Fruit fly (Drosophila melanogaster): ENCODE data around the gene Zif.

DNA sequence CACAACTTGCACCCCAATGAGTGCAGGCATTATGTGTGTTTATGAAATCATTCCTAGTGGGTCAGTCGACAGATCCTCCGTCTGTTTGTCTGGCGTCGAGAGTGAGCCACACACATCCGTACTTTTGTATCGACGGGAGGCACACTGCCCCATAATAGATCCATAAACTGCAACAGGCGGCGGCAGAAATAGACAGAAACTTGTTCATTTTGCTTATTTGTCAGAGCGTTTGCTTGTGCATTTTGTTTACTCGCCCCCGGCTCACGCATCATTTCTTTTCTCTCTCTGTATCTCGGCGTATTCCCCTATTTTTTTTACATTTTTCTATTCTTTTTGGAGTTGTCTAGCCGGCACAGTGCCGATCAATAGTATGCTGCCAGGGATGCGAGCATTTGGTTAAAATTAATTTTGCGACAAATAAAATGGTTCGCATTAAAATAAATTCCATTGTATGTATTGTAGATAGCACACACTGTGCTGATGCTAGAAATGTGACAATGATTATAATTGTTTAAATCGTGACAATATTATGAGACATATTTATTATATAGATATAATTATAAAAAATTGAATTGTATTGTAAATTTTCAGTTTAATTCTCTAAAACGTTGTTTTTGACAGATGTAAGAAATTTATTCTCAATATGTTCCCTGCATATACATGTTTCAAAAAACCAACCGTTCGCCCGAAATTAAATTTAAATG, 25.0 kb downstream of the Zif start:
- TF ChIP-seq CG8478 (optimal IDR thresholded peaks at IDR 0.05), result no peak
- TF ChIP-seq CTCF (optimal IDR thresholded peaks at IDR 0.05), result no peak

Measured in S2 (cell line).